Fruit fly (Drosophila melanogaster) whole organism, embryonic: ENCODE results near the gene CG43093.
A peak's percentile ranks its signal among the peaks of the same experiment; 100 is the strongest.

Source experiments
- Atf6 ChIP-seq: fragments of 200-800 bp; sonication (Bioruptor generic); IDR thresholded peaks from 2 replicates; pipeline ENCODE4 v1.3.6; 2022; ENCODE audit warnings: missing biosample characterization, missing genetic modification characterization
- CG10147 ChIP-seq: fragments of 200-800 bp; sonication (Bioruptor generic); optimal IDR thresholded peaks from 2 replicates; lab custom pipeline; 2019; ENCODE audit warnings: missing biosample characterization, mild to moderate bottlenecking, missing genetic modification characterization, moderate library complexity
- CG10267 ChIP-seq: fragments of 200-800 bp; sonication (Bioruptor generic); optimal IDR thresholded peaks from 2 replicates; lab custom pipeline; 2018; ENCODE audit warnings: missing biosample characterization, mild to moderate bottlenecking, missing genetic modification characterization, moderate library complexity
- CG10979 ChIP-seq: fragments of 200-800 bp; sonication (Bioruptor generic); optimal IDR thresholded peaks from 2 replicates; lab custom pipeline; 2018; ENCODE audit warnings: missing biosample characterization, mild to moderate bottlenecking, missing genetic modification characterization, moderate library complexity
- CG11695 ChIP-seq: fragments of 200-800 bp; sonication (Bioruptor generic); IDR thresholded peaks from 3 replicates; pipeline ENCODE4 v1.3.6; 2022; ENCODE audit warnings: missing biosample characterization, missing genetic modification characterization
- CG13123 ChIP-seq: fragments of 200-800 bp; sonication (Bioruptor generic); optimal IDR thresholded peaks from 2 replicates; lab custom pipeline; 2016; ENCODE audit warnings: missing biosample characterization, missing genetic modification characterization
- CG1529 ChIP-seq: fragments of 200-800 bp; sonication (Bioruptor generic); optimal IDR thresholded peaks from 3 replicates; lab custom pipeline; 2018; ENCODE audit warnings: missing biosample characterization, missing genetic modification characterization
- CG15601 ChIP-seq: fragments of 200-800 bp; sonication (Bioruptor generic); optimal IDR thresholded peaks from 3 replicates; lab custom pipeline; 2019; ENCODE audit warnings: missing biosample characterization, mild to moderate bottlenecking, missing genetic modification characterization, moderate library complexity
- CG18599 ChIP-seq: fragments of 200-800 bp; sonication (Bioruptor generic); optimal IDR thresholded peaks from 3 replicates; lab custom pipeline; 2017; ENCODE audit warnings: missing biosample characterization, missing genetic modification characterization, mild to moderate bottlenecking, moderate library complexity, missing genetic modification reagents
- CG2199 ChIP-seq: fragments of 200-800 bp; sonication (Bioruptor generic); IDR thresholded peaks from 3 replicates; pipeline ENCODE4 v1.3.6; 2022; ENCODE audit warnings: missing biosample characterization, missing genetic modification characterization
- CG34224 ChIP-seq: fragments of 200-800 bp; sonication (Bioruptor generic); IDR thresholded peaks from 3 replicates; pipeline ENCODE4 v1.3.6; 2022; ENCODE audit warnings: missing biosample characterization, missing genetic modification characterization; ENCODE audit not compliant: partially characterized antibody
- CG34376 ChIP-seq: fragments of 200-800 bp; sonication (Bioruptor generic); optimal IDR thresholded peaks from 2 replicates; lab custom pipeline; 2018; ENCODE audit warnings: missing biosample characterization, mild to moderate bottlenecking, missing genetic modification characterization
- CG4328 ChIP-seq: fragments of 200-800 bp; sonication (Bioruptor generic); optimal IDR thresholded peaks from 3 replicates; lab custom pipeline; 2017; ENCODE audit warnings: missing biosample characterization, missing genetic modification reagents, missing genetic modification characterization
- CG4617 ChIP-seq: fragments of 200-800 bp; sonication (Bioruptor generic); optimal IDR thresholded peaks from 3 replicates; lab custom pipeline; 2016; ENCODE audit warnings: missing biosample characterization, missing genetic modification characterization, borderline replicate concordance
- CG4707 ChIP-seq: fragments of 200-800 bp; sonication (Bioruptor generic); optimal IDR thresholded peaks from 2 replicates; lab custom pipeline; 2018; ENCODE audit warnings: missing biosample characterization, mild to moderate bottlenecking, missing genetic modification characterization, moderate library complexity
- CG4854 ChIP-seq: fragments of 200-800 bp; sonication (Bioruptor generic); optimal IDR thresholded peaks from 2 replicates; lab custom pipeline; 2016; ENCODE audit warnings: missing biosample characterization, missing genetic modification characterization, inconsistent platforms
- CG7987 ChIP-seq: fragments of 200-800 bp; sonication (Bioruptor generic); optimal IDR thresholded peaks from 2 replicates; lab custom pipeline; 2018; ENCODE audit warnings: missing biosample characterization, mild to moderate bottlenecking, missing genetic modification characterization, moderate library complexity
- CG9215 ChIP-seq: fragments of 200-800 bp; sonication (Bioruptor generic); IDR thresholded peaks from 2 replicates; pipeline ENCODE4 v1.3.6; 2022; ENCODE audit warnings: missing biosample characterization, missing genetic modification characterization
- CG9437 ChIP-seq: fragments of 200-800 bp; sonication (Bioruptor generic); optimal IDR thresholded peaks from 2 replicates; lab custom pipeline; 2018; ENCODE audit warnings: missing biosample characterization, mild to moderate bottlenecking, missing genetic modification characterization
- CG9609 ChIP-seq: fragments of 200-800 bp; sonication (Bioruptor generic); optimal IDR thresholded peaks from 3 replicates; lab custom pipeline; 2016; ENCODE audit warnings: missing biosample characterization, missing genetic modification characterization
- Dbx ChIP-seq: fragments of 200-800 bp; sonication (Bioruptor generic); IDR thresholded peaks from 3 replicates; pipeline ENCODE4 v1.3.6; 2022; ENCODE audit warnings: missing biosample characterization, missing genetic modification characterization
- HLH3B ChIP-seq: fragments of 200-800 bp; sonication (Bioruptor generic); IDR thresholded peaks from 2 replicates; pipeline ENCODE4 v1.3.6; 2022; ENCODE audit warnings: missing biosample characterization, missing genetic modification characterization
- Hr39 ChIP-seq: fragments of >200 bp; optimal IDR thresholded peaks from 2 replicates; lab custom pipeline; 2017
- MBD-R2 ChIP-seq: fragments of 200-800 bp; sonication (Bioruptor generic); IDR thresholded peaks from 2 replicates; pipeline ENCODE4 v1.3.6; 2022; ENCODE audit warnings: missing biosample characterization, missing genetic modification characterization
- MESR4 ChIP-seq: fragments of 200-800 bp; sonication (Bioruptor generic); optimal IDR thresholded peaks from 2 replicates; lab custom pipeline; 2018; ENCODE audit warnings: missing biosample characterization, mild to moderate bottlenecking, missing genetic modification characterization, moderate library complexity
- Nf-YB ChIP-seq: fragments of 200-800 bp; sonication (Bioruptor generic); optimal IDR thresholded peaks from 3 replicates; lab custom pipeline; 2019; ENCODE audit warnings: missing biosample characterization, mild to moderate bottlenecking, missing genetic modification characterization, moderate library complexity
- Optix ChIP-seq: fragments of 200-800 bp; sonication (Bioruptor generic); IDR thresholded peaks from 3 replicates; pipeline ENCODE4 v1.3.6; 2022; ENCODE audit warnings: missing biosample characterization, missing genetic modification characterization
- Rfx ChIP-seq: fragments of 200-800 bp; sonication (Bioruptor generic); IDR thresholded peaks from 2 replicates; pipeline ENCODE4 v1.3.6; 2022; ENCODE audit warnings: missing biosample characterization, missing genetic modification characterization
- Rx ChIP-seq: fragments of 200-800 bp; sonication (Bioruptor generic); IDR thresholded peaks from 2 replicates; pipeline ENCODE4 v1.3.6; 2022; ENCODE audit warnings: missing biosample characterization, missing genetic modification characterization
- Ssrp ChIP-seq: fragments of 200-800 bp; sonication (Bioruptor generic); optimal IDR thresholded peaks from 2 replicates; lab custom pipeline; 2018; ENCODE audit warnings: missing biosample characterization, mild to moderate bottlenecking, missing genetic modification characterization, moderate library complexity
- TFAM ChIP-seq: fragments of 200-800 bp; sonication (Bioruptor generic); optimal IDR thresholded peaks from 2 replicates; lab custom pipeline; 2017; ENCODE audit warnings: missing biosample characterization, missing genetic modification characterization, inconsistent platforms
- Taf1 ChIP-seq: fragments of 200-800 bp; sonication (Bioruptor generic); IDR thresholded peaks from 2 replicates; pipeline ENCODE4 v1.3.6; 2022; ENCODE audit warnings: missing biosample characterization, missing genetic modification characterization
- ara ChIP-seq: fragments of 200-800 bp; sonication (Bioruptor generic); IDR thresholded peaks from 2 replicates; pipeline ENCODE4 v1.3.6; 2022; ENCODE audit warnings: missing biosample characterization, missing genetic modification characterization
- bsh ChIP-seq, 2 experiments: fragments of 200-800 bp; sonication (Bioruptor generic); optimal IDR thresholded peaks; 2 replicates each; lab custom pipeline; 2017 to 2018; ENCODE audit warnings: mild to moderate bottlenecking in 2 of 2, missing biosample characterization in 2 of 2, missing genetic modification characterization in 2 of 2, moderate library complexity in 1 of 2
- cato ChIP-seq: fragments of 200-800 bp; sonication (Bioruptor generic); optimal IDR thresholded peaks from 2 replicates; lab custom pipeline; 2016; ENCODE audit warnings: missing biosample characterization, missing genetic modification characterization, borderline replicate concordance
- crol ChIP-seq: fragments of 200-800 bp; sonication (Bioruptor generic); IDR thresholded peaks from 2 replicates; pipeline ENCODE4 v1.3.6; 2022; ENCODE audit warnings: missing biosample characterization, missing genetic modification characterization
- esg ChIP-seq: fragments of 200-800 bp; sonication (Bioruptor generic); conservative IDR thresholded peaks from 2 replicates; pipeline ENCODE4 v1.3.6; 2022; ENCODE audit warnings: missing biosample characterization, missing genetic modification characterization
- eyg ChIP-seq: fragments of 200-800 bp; sonication (Bioruptor generic); optimal IDR thresholded peaks from 3 replicates; lab custom pipeline; 2016; ENCODE audit warnings: missing biosample characterization, missing genetic modification characterization
- gce ChIP-seq: fragments of 200-800 bp; sonication (Bioruptor generic); IDR thresholded peaks from 3 replicates; pipeline ENCODE4 v1.3.6; 2022; ENCODE audit warnings: missing biosample characterization, missing genetic modification characterization
- lab ChIP-seq: fragments of 200-800 bp; sonication (Bioruptor generic); optimal IDR thresholded peaks from 3 replicates; lab custom pipeline; 2017; ENCODE audit warnings: missing biosample characterization, missing genetic modification characterization, mild to moderate bottlenecking, moderate library complexity, missing genetic modification reagents
- pfk ChIP-seq: fragments of 200-800 bp; sonication (Bioruptor generic); optimal IDR thresholded peaks from 2 replicates; lab custom pipeline; 2018; ENCODE audit warnings: missing biosample characterization, mild to moderate bottlenecking, missing genetic modification characterization, moderate library complexity
- pho ChIP-seq: fragments of 200-800 bp; sonication (Bioruptor generic); optimal IDR thresholded peaks from 2 replicates; lab custom pipeline; 2016; ENCODE audit warnings: missing biosample characterization, missing genetic modification characterization
- scrt ChIP-seq: fragments of 200-800 bp; sonication (Bioruptor generic); optimal IDR thresholded peaks from 2 replicates; lab custom pipeline; 2018; ENCODE audit warnings: missing biosample characterization, mild to moderate bottlenecking, missing genetic modification characterization, moderate library complexity
- sens-2 ChIP-seq: fragments of 200-800 bp; sonication (Bioruptor generic); IDR thresholded peaks from 2 replicates; pipeline ENCODE4 v1.3.6; 2022; ENCODE audit warnings: missing biosample characterization, missing genetic modification characterization
- seq ChIP-seq: fragments of 200-800 bp; sonication (Bioruptor generic); IDR thresholded peaks from 2 replicates; pipeline ENCODE4 v1.3.6; 2022; ENCODE audit warnings: missing biosample characterization, missing genetic modification characterization
- ssp ChIP-seq: fragments of 200-800 bp; sonication (Bioruptor generic); IDR thresholded peaks from 2 replicates; pipeline ENCODE4 v1.3.6; 2022; ENCODE audit warnings: missing biosample characterization, missing genetic modification characterization
- stwl ChIP-seq: fragments of 200-800 bp; sonication (Bioruptor generic); optimal IDR thresholded peaks from 3 replicates; lab custom pipeline; 2018; ENCODE audit warnings: missing biosample characterization, mild to moderate bottlenecking, missing genetic modification characterization, moderate library complexity
- tgo ChIP-seq: fragments of 200-800 bp; sonication (Bioruptor generic); IDR thresholded peaks from 3 replicates; pipeline ENCODE4 v1.3.6; 2022; ENCODE audit warnings: missing biosample characterization, missing genetic modification characterization

The CG43093 gene

DNA sequence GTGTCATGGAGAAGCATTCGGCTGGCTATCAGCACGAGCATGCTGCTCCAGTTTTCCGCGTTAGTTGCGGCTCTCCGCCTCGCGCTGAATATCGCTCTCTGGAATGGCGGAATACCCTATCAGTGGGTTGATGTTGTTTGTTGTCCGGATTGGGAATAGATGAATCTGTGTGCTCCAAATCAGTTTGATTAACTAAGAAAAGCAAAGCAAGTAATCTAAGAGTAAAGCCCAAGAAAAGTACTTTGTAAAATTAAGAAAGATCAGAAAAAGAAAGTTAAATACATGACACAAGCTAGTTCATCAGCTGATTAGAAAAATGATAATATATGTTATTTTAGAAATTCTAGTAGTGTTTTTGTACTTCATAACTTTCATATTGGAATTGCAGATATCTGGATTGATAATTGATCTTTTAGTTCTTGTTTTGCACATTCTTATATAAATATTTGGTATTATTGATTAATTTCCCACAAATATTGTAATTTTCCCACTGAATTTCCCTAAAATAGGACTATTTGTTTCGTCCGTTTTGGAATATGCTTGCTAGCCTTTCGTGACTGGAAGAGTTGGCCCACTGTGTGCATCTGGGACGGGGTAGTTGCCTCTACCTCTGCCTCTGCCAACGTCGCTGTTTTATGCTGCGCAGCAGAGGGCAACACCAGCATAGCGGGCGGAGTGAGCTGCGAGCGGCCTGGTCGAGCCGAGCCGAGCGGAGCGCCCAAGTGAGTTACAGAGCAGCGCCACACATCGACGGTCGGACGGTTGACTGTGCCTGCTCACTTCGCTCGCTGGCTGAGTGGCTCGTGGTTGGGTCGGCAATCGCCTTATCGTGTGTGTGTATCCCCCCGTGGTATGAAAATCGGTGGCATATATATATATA is 16.0 kb downstream of the CG43093 start (continued):
- TF ChIP-seq eyg (GFP tag; lab: Kevin White, UChicago), result no peak
- peak; percentile 6 for TF ChIP-seq MESR4 (GFP tag; lab: Kevin White, UChicago)
- peak; percentile 23 for TF ChIP-seq CG18599 (GFP tag; lab: Kevin White, UChicago)
- peak; percentile 37; the same call in 1 of the 2 replicates for TF ChIP-seq ssp (GFP tag; lab: Robert Waterston, UW)
- TF ChIP-seq CG9215 (GFP tag; lab: Robert Waterston, UW), result peak; percentile 42; the same call in 1 of the 2 replicates
- peak; percentile 57 for TF ChIP-seq Rx (GFP tag; lab: Robert Waterston, UW)
- no peak for TF ChIP-seq pfk (GFP tag; lab: Kevin White, UChicago)
- peak; percentile 34; the same call in 1 of the 3 replicates for TF ChIP-seq Optix (GFP tag; lab: Robert Waterston, UW)
- peak; percentile 44 for TF ChIP-seq lab (GFP tag; lab: Kevin White, UChicago)
- peak; percentile 46 for TF ChIP-seq HLH3B (GFP tag; lab: Robert Waterston, UW)
- peak; percentile 74 for TF ChIP-seq Rfx (GFP tag; lab: Robert Waterston, UW)
- TF ChIP-seq CG10267 (tag; lab: Kevin White, UChicago), result peak; percentile 39
- peak; percentile 66 for TF ChIP-seq CG4707 (GFP tag; lab: Kevin White, UChicago)
- peak; percentile 22 for TF ChIP-seq CG1529 (GFP tag; lab: Kevin White, UChicago)
- TF ChIP-seq CG15601 (tag; lab: Kevin White, UChicago), result peak; percentile 15
- peak; percentile 23; the same call in 1 of the 2 replicates for TF ChIP-seq MBD-R2 (GFP tag; lab: Robert Waterston, UW)
- TF ChIP-seq CG4617 (GFP tag; lab: Kevin White, UChicago), result no peak
- TF ChIP-seq CG2199 (GFP tag; lab: Robert Waterston, UW), result peak; percentile 47; the same call in 1 of the 3 replicates
- TF ChIP-seq bsh (GFP tag; optimal IDR thresholded peaks at IDR 0.05; lab: Kevin White, UChicago), result peak in 1 of 2 experiments; percentile 54
- peak; percentile 81 for TF ChIP-seq CG9437 (GFP tag; lab: Kevin White, UChicago)
- peak; percentile 38 for TF ChIP-seq scrt (GFP tag; lab: Kevin White, UChicago)
- peak; percentile 56 for TF ChIP-seq pho (GFP tag; lab: Kevin White, UChicago)
- no peak for TF ChIP-seq Atf6 (GFP tag; lab: Robert Waterston, UW)
- peak; percentile 42 for TF ChIP-seq CG13123 (GFP tag; lab: Kevin White, UChicago)
- TF ChIP-seq Ssrp, result peak; percentile 58
- TF ChIP-seq CG11695, result no peak
- TF ChIP-seq CG10147 (GFP tag; lab: Kevin White, UChicago), result no peak
- TF ChIP-seq Dbx (GFP tag; lab: Robert Waterston, UW), result peak; percentile 78
- TF ChIP-seq TFAM (GFP tag; lab: Kevin White, UChicago), result no peak
- no peak for TF ChIP-seq CG34376 (GFP tag; lab: Kevin White, UChicago)
- TF ChIP-seq stwl (tag; lab: Kevin White, UChicago), result no peak
- no peak for TF ChIP-seq cato (GFP tag; lab: Kevin White, UChicago)
- TF ChIP-seq CG4854, result no peak
- peak; percentile 42 for TF ChIP-seq esg
- TF ChIP-seq CG9609, result no peak
- no peak for TF ChIP-seq seq (GFP tag; lab: Robert Waterston, UW)
- peak; percentile 58 for TF ChIP-seq CG4328 (GFP tag; lab: Kevin White, UChicago)
- TF ChIP-seq CG7987 (GFP tag; lab: Kevin White, UChicago), result peak; percentile 41
- TF ChIP-seq Taf1 (GFP tag; lab: Robert Waterston, UW), result no peak
- no peak; the same call in 1 of the 2 replicates for TF ChIP-seq sens-2
- TF ChIP-seq ara (GFP tag; lab: Robert Waterston, UW), result peak; percentile 39; the same call in 1 of the 2 replicates
- peak; percentile 26 for TF ChIP-seq Nf-YB (GFP tag; lab: Kevin White, UChicago)
- peak; percentile 43; the same call in 2 of the 3 replicates for TF ChIP-seq tgo
- peak; percentile 65; the same call in 2 of the 3 replicates for TF ChIP-seq gce (GFP tag; lab: Robert Waterston, UW)
- TF ChIP-seq CG34224 (GFP tag; lab: Robert Waterston, UW), result peak; percentile 50; the same call in 2 of the 3 replicates
- TF ChIP-seq Hr39, result no peak
- peak; percentile 81 for TF ChIP-seq crol (GFP tag; lab: Robert Waterston, UW)
- peak; percentile 55 for TF ChIP-seq CG10979 (tag; lab: Kevin White, UChicago)
